Fruit fly (Drosophila melanogaster) whole organism, embryonic: ENCODE data around the gene CG5697.

Experiments
- Asciz ChIP-seq: fragments of 200-800 bp; sonication (Bioruptor generic); optimal IDR thresholded peaks from 2 replicates; lab custom pipeline; 2017; ENCODE audit warnings: missing biosample characterization, mild to moderate bottlenecking, missing genetic modification characterization, missing genetic modification reagents
- Atf6 ChIP-seq: fragments of 200-800 bp; sonication (Bioruptor generic); IDR thresholded peaks from 2 replicates; pipeline ENCODE4 v1.3.6; 2022; ENCODE audit warnings: missing biosample characterization, missing genetic modification characterization
- CG10267 ChIP-seq: fragments of 200-800 bp; sonication (Bioruptor generic); optimal IDR thresholded peaks from 2 replicates; lab custom pipeline; 2018; ENCODE audit warnings: missing biosample characterization, mild to moderate bottlenecking, missing genetic modification characterization, moderate library complexity
- CG10321 ChIP-seq: fragments of 200-800 bp; sonication (Bioruptor generic); IDR thresholded peaks from 2 replicates; pipeline ENCODE4 v1.3.6; 2022; ENCODE audit warnings: missing biosample characterization, missing genetic modification characterization
- CG10979 ChIP-seq: fragments of 200-800 bp; sonication (Bioruptor generic); optimal IDR thresholded peaks from 2 replicates; lab custom pipeline; 2018; ENCODE audit warnings: missing biosample characterization, mild to moderate bottlenecking, missing genetic modification characterization, moderate library complexity
- CG12104 ChIP-seq: fragments of 200-800 bp; sonication (Bioruptor generic); optimal IDR thresholded peaks from 3 replicates; lab custom pipeline; 2016; ENCODE audit warnings: missing biosample characterization, missing genetic modification characterization
- CG12744 ChIP-seq: fragments of 200-800 bp; sonication (Bioruptor generic); optimal IDR thresholded peaks from 2 replicates; lab custom pipeline; 2016; ENCODE audit warnings: missing biosample characterization, missing genetic modification characterization
- CG13287 ChIP-seq: fragments of 200-800 bp; sonication (Bioruptor generic); IDR thresholded peaks from 2 replicates; pipeline ENCODE4 v1.3.6; 2022; ENCODE audit warnings: missing biosample characterization, missing genetic modification characterization; ENCODE audit not compliant: partially characterized antibody
- CG15269 ChIP-seq: fragments of 200-800 bp; sonication (Bioruptor generic); optimal IDR thresholded peaks from 2 replicates; lab custom pipeline; 2018; ENCODE audit warnings: missing biosample characterization, mild to moderate bottlenecking, missing genetic modification characterization, moderate library complexity
- CG15514 ChIP-seq: fragments of 200-800 bp; sonication (Bioruptor generic); optimal IDR thresholded peaks from 3 replicates; lab custom pipeline; 2017; ENCODE audit warnings: missing biosample characterization, missing genetic modification characterization, mild to moderate bottlenecking, moderate library complexity, missing genetic modification reagents
- CG18011 ChIP-seq: fragments of 200-800 bp; sonication (Bioruptor generic); optimal IDR thresholded peaks from 2 replicates; lab custom pipeline; 2017; ENCODE audit warnings: missing biosample characterization, missing genetic modification characterization, mild to moderate bottlenecking, moderate library complexity, missing genotype
- CG30020 ChIP-seq: fragments of 200-800 bp; optimal IDR thresholded peaks from 2 replicates; lab custom pipeline; 2019; ENCODE audit warnings: missing biosample characterization, mild to moderate bottlenecking, missing genetic modification characterization, moderate library complexity
- CG7271 ChIP-seq: fragments of 200-800 bp; sonication (Bioruptor generic); optimal IDR thresholded peaks from 2 replicates; lab custom pipeline; 2018; ENCODE audit warnings: missing biosample characterization, mild to moderate bottlenecking, missing genetic modification characterization, moderate library complexity
- CG7556 ChIP-seq: fragments of 200-800 bp; sonication (Bioruptor generic); optimal IDR thresholded peaks from 2 replicates; lab custom pipeline; 2017; ENCODE audit warnings: missing biosample characterization, mild to moderate bottlenecking, missing genetic modification characterization
- CG7839 ChIP-seq: fragments of 200-800 bp; sonication (Bioruptor generic); optimal IDR thresholded peaks from 3 replicates; lab custom pipeline; 2018; ENCODE audit warnings: missing biosample characterization, mild to moderate bottlenecking, missing genetic modification characterization, moderate library complexity
- CG7928 ChIP-seq: fragments of 200-800 bp; sonication (Bioruptor generic); optimal IDR thresholded peaks from 2 replicates; lab custom pipeline; 2017; ENCODE audit warnings: missing biosample characterization, mild to moderate bottlenecking, missing genetic modification characterization
- CG9437 ChIP-seq: fragments of 200-800 bp; sonication (Bioruptor generic); optimal IDR thresholded peaks from 2 replicates; lab custom pipeline; 2018; ENCODE audit warnings: missing biosample characterization, mild to moderate bottlenecking, missing genetic modification characterization
- Chrac-16 ChIP-seq: fragments of 200-800 bp; sonication (Bioruptor generic); optimal IDR thresholded peaks from 3 replicates; lab custom pipeline; 2016; ENCODE audit warnings: missing biosample characterization, missing genetic modification characterization
- CrebB ChIP-seq: fragments of 200-800 bp; sonication (Bioruptor generic); optimal IDR thresholded peaks from 3 replicates; lab custom pipeline; 2018; ENCODE audit warnings: missing biosample characterization, mild to moderate bottlenecking, missing genetic modification characterization
- Dp ChIP-seq: fragments of 200-800 bp; sonication (Bioruptor generic); optimal IDR thresholded peaks from 2 replicates; lab custom pipeline; 2018; ENCODE audit warnings: missing biosample characterization, mild to moderate bottlenecking, missing genetic modification characterization, moderate library complexity
- Ets65A ChIP-seq: fragments of 200-800 bp; sonication (Bioruptor generic); peaks from one replicate; lab custom pipeline; 2016; ENCODE audit warnings: missing biosample characterization, missing genetic modification characterization
- Fer2 ChIP-seq: fragments of 200-800 bp; sonication (Bioruptor generic); optimal IDR thresholded peaks from 2 replicates; lab custom pipeline; 2018; ENCODE audit warnings: missing biosample characterization, mild to moderate bottlenecking, missing genetic modification characterization, moderate library complexity
- Gsc ChIP-seq: fragments of 200-800 bp; sonication (Bioruptor generic); IDR thresholded peaks from 2 replicates; pipeline ENCODE4 v1.3.6; 2022; ENCODE audit warnings: missing biosample characterization, missing genetic modification characterization
- Hr51 ChIP-seq, 2 experiments: fragments of 200-800 bp; sonication (Bioruptor generic); optimal IDR thresholded peaks; 2 replicates in 1 of 2; 3 replicates in 1 of 2; lab custom pipeline; 2016 to 2018; ENCODE audit warnings: missing biosample characterization in 2 of 2, missing genetic modification characterization in 2 of 2, mild to moderate bottlenecking in 1 of 2, moderate library complexity in 1 of 2
- MBD-R2 ChIP-seq: fragments of 200-800 bp; sonication (Bioruptor generic); IDR thresholded peaks from 2 replicates; pipeline ENCODE4 v1.3.6; 2022; ENCODE audit warnings: missing biosample characterization, missing genetic modification characterization
- YL-1 ChIP-seq: fragments of 200-800 bp; sonication (Bioruptor generic); optimal IDR thresholded peaks from 3 replicates; lab custom pipeline; 2017; ENCODE audit warnings: missing biosample characterization, mild to moderate bottlenecking, missing genetic modification characterization
- ab ChIP-seq: fragments of 200-800 bp; sonication (Bioruptor generic); optimal IDR thresholded peaks from 2 replicates; lab custom pipeline; 2016; ENCODE audit warnings: missing biosample characterization, missing genetic modification characterization
- ac ChIP-seq: fragments of 200-800 bp; sonication (Bioruptor generic); optimal IDR thresholded peaks from 3 replicates; lab custom pipeline; 2017; ENCODE audit warnings: missing biosample characterization, mild to moderate bottlenecking, missing genetic modification characterization
- al ChIP-seq: fragments of 200-800 bp; sonication (Bioruptor generic); IDR thresholded peaks from 2 replicates; pipeline ENCODE4 v1.3.6; 2022; ENCODE audit warnings: missing biosample characterization, missing genetic modification characterization
- amos ChIP-seq: fragments of 200-800 bp; sonication (Bioruptor generic); IDR thresholded peaks from 2 replicates; pipeline ENCODE4 v1.3.6; 2022; ENCODE audit warnings: missing biosample characterization, missing genetic modification characterization; ENCODE audit not compliant: partially characterized antibody
- crp ChIP-seq, 2 experiments: fragments of 200-800 bp; sonication (Bioruptor generic); optimal IDR thresholded peaks; 2 replicates in 1 of 2; 3 replicates in 1 of 2; lab custom pipeline; 2017; ENCODE audit warnings: missing biosample characterization in 2 of 2, missing genetic modification characterization in 2 of 2, mild to moderate bottlenecking in 1 of 2, moderate library complexity in 1 of 2
- dpn ChIP-seq, 2 experiments: fragments of 200-800 bp; sonication (Bioruptor generic); optimal IDR thresholded peaks; 3 replicates each; lab custom pipeline; 2016; ENCODE audit warnings: missing biosample characterization in 2 of 2, missing genetic modification characterization in 2 of 2
- gem ChIP-seq: fragments of 200-800 bp; sonication (Bioruptor generic); optimal IDR thresholded peaks from 2 replicates; lab custom pipeline; 2019; ENCODE audit warnings: missing biosample characterization, mild to moderate bottlenecking, missing genetic modification characterization, moderate library complexity
- grn ChIP-seq: fragments of 200-800 bp; sonication (Bioruptor generic); optimal IDR thresholded peaks from 3 replicates; lab custom pipeline; 2017; ENCODE audit warnings: missing biosample characterization, missing genetic modification characterization
- gro ChIP-seq: fragments of 200-800 bp; sonication (Bioruptor generic); optimal IDR thresholded peaks from 2 replicates; lab custom pipeline; 2016; ENCODE audit warnings: missing biosample characterization, missing genetic modification characterization
- maf-S ChIP-seq: fragments of 200-800 bp; sonication (Bioruptor generic); optimal IDR thresholded peaks from 2 replicates; lab custom pipeline; 2016; ENCODE audit warnings: missing biosample characterization, missing genetic modification characterization
- nerfin-2 ChIP-seq: fragments of 200-800 bp; sonication (Bioruptor generic); IDR thresholded peaks from 2 replicates; pipeline ENCODE4 v1.3.6; 2022; ENCODE audit warnings: missing biosample characterization, missing genetic modification characterization; ENCODE audit not compliant: partially characterized antibody
- phol ChIP-seq: fragments of 200-800 bp; sonication (Bioruptor generic); optimal IDR thresholded peaks from 3 replicates; lab custom pipeline; 2018; ENCODE audit warnings: missing biosample characterization, mild to moderate bottlenecking, missing genetic modification characterization, moderate library complexity
- pros ChIP-seq: fragments of 200-800 bp; sonication (Bioruptor generic); optimal IDR thresholded peaks from 3 replicates; lab custom pipeline; 2019; ENCODE audit warnings: missing biosample characterization, mild to moderate bottlenecking, missing genetic modification characterization, moderate library complexity
- psq ChIP-seq: fragments of 200-800 bp; sonication (Bioruptor generic); optimal IDR thresholded peaks from 2 replicates; lab custom pipeline; 2017; ENCODE audit warnings: missing biosample characterization, missing genetic modification characterization
- ranshi ChIP-seq: fragments of 200-800 bp; sonication (Bioruptor generic); IDR thresholded peaks from 2 replicates; pipeline ENCODE4 v1.3.6; 2022; ENCODE audit warnings: missing biosample characterization, missing genetic modification characterization
- repo ChIP-seq: fragments of 200-800 bp; sonication (Bioruptor generic); optimal IDR thresholded peaks from 2 replicates; lab custom pipeline; 2016; ENCODE audit warnings: missing biosample characterization, missing genetic modification characterization
- sc ChIP-seq, 3 experiments: fragments of >200 bp in 2 of 3; fragments of 200-800 bp in 1 of 3; sonication (Bioruptor generic) in 1 of 3; optimal IDR thresholded peaks; 2 replicates in 2 of 3; 3 replicates in 1 of 3; lab custom pipeline; 2017; ENCODE audit warnings: mild to moderate bottlenecking in 1 of 3, missing biosample characterization in 1 of 3, missing genetic modification characterization in 1 of 3, missing genetic modification reagents in 1 of 3
- sim ChIP-seq: fragments of 200-800 bp; sonication (Bioruptor generic); IDR thresholded peaks from 2 replicates; pipeline ENCODE4 v1.3.6; 2022; ENCODE audit warnings: missing biosample characterization, missing genetic modification characterization
- tll ChIP-seq, 2 experiments: fragments of 200-800 bp in 1 of 2; fragments of >200 bp in 1 of 2; sonication (Bioruptor generic) in 1 of 2; optimal IDR thresholded peaks; 2 replicates each; lab custom pipeline; 2017 to 2019; ENCODE audit warnings: missing biosample characterization in 2 of 2, missing genetic modification characterization in 2 of 2, mild to moderate bottlenecking in 1 of 2, moderate library complexity in 1 of 2
- toy ChIP-seq: fragments of 200-800 bp; sonication (Bioruptor generic); IDR thresholded peaks from 2 replicates; pipeline ENCODE4 v1.3.6; 2022; ENCODE audit warnings: missing biosample characterization, missing genetic modification characterization
- wek ChIP-seq: fragments of 200-800 bp; sonication (Bioruptor generic); optimal IDR thresholded peaks from 3 replicates; lab custom pipeline; 2018; ENCODE audit warnings: missing biosample characterization, mild to moderate bottlenecking, missing genetic modification characterization, moderate library complexity

CG5697 gene

DNA sequence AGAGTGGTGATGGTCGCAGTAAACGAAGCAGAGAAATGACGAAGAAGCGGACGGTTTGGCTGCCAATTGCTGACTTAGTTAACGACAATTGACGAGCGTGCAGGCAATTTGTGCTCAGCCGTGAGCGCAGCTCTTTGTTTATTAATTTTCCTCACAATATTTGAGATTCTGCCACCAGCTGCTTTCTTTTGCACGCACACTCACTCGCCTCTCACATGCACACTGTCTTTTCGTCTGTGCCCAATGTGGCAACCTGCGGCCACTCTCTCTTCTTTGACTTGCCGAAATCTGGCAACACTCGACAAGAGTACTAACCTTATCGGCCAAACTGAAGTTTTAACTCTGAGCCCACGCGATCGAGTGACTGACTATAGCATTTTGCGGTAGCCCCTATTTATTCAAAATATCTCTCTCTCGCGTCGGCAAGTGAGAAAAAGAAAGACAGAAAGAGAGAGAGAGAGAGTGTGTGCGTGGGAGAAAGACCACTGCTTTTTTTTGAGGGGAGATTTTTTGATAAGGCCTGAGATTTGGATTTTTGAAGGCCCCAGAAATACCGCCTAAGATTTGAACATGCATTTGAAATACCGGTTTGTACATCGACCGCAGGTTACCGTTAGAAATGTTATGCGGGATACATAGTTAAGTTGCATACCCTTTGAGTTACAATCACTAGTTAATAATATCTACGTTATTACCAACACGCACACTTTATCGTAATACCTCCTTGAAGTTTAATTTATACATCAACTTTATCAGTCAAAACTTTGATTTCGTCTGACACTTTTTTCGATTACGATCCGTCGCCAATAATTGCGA, 44.9 kb downstream of the CG5697 start, which contains the start of gene Mvl (continued):
- TF ChIP-seq CG10979 (tag; lab: Kevin White, UChicago) (peak; percentile 5), CG12744 (GFP tag; lab: Kevin White, UChicago) (no peak), repo (no peak), al (GFP tag; lab: Robert Waterston, UW) (no peak), sc (optimal IDR thresholded peaks at IDR 0.05; lab: Kevin White, UChicago) (no peak), sc (GFP tag; optimal IDR thresholded peaks at IDR 0.05; lab: Kevin White, UChicago) (no peak), CG10267 (peak; percentile 34), gem (tag; lab: Kevin White, UChicago) (no peak), CG7839 (tag; lab: Kevin White, UChicago) (no peak), sim (GFP tag; lab: Robert Waterston, UW) (no peak), MBD-R2 (GFP tag; lab: Robert Waterston, UW) (peak; percentile 49; the same call in 1 of the 2 replicates), Chrac-16 (GFP tag; lab: Kevin White, UChicago) (no peak), pros (GFP tag; lab: Kevin White, UChicago) (peak; percentile 79), ab (GFP tag; lab: Kevin White, UChicago) (no peak), Dp (GFP tag; lab: Kevin White, UChicago) (peak; percentile 79), psq (GFP tag; lab: Kevin White, UChicago) (no peak), crp (GFP tag; optimal IDR thresholded peaks at IDR 0.05; lab: Kevin White, UChicago) (peak in 1 of 2 experiments; percentile 72), CG9437 (no peak), nerfin-2 (GFP tag; lab: Robert Waterston, UW) (peak; percentile 43; the same call in 1 of the 2 replicates), toy (GFP tag; lab: Robert Waterston, UW) (no peak), Ets65A (GFP tag; lab: Kevin White, UChicago) (no peak), CG12104 (GFP tag; lab: Kevin White, UChicago) (no peak), CrebB (tag; lab: Kevin White, UChicago) (no peak), Gsc (GFP tag; lab: Robert Waterston, UW) (no peak), wek (GFP tag; lab: Kevin White, UChicago) (no peak), Asciz (GFP tag; lab: Kevin White, UChicago) (no peak), CG7556 (no peak), Atf6 (GFP tag; lab: Robert Waterston, UW) (no peak), dpn (GFP tag; optimal IDR thresholded peaks at IDR 0.05; lab: Kevin White, UChicago) (no peak), CG30020 (tag; lab: Kevin White, UChicago) (peak; percentile 3), ac (GFP tag; lab: Kevin White, UChicago) (no peak), CG15269 (tag; lab: Kevin White, UChicago) (no peak), CG18011 (GFP tag; lab: Kevin White, UChicago) (peak; percentile 3), CG15514 (GFP tag; lab: Kevin White, UChicago) (peak; percentile 57), YL-1 (GFP tag; lab: Kevin White, UChicago) (peak; percentile 22), Fer2 (tag; lab: Kevin White, UChicago) (no peak), ranshi (no peak), CG7928 (no peak), gro (GFP tag; lab: Kevin White, UChicago) (peak; percentile 48), CG7271 (tag; lab: Kevin White, UChicago) (no peak), maf-S (GFP tag; lab: Kevin White, UChicago) (no peak), CG10321 (GFP tag; lab: Robert Waterston, UW) (peak; percentile 91), CG13287 (GFP tag; lab: Robert Waterston, UW) (0 out of 2 replicates have a peak, but pooled peaks have one; percentile 41), grn (GFP tag; lab: Kevin White, UChicago) (peak; percentile 99), amos (GFP tag; lab: Robert Waterston, UW) (peak; percentile 37), phol (tag; lab: Kevin White, UChicago) (peak; percentile 2), tll (GFP tag; optimal IDR thresholded peaks at IDR 0.05; lab: Kevin White, UChicago) (peak in 1 of 2 experiments; percentile 82), Hr51 (GFP tag; optimal IDR thresholded peaks at IDR 0.05; lab: Kevin White, UChicago) (no peak)
